Fruit fly (Drosophila melanogaster): ENCODE data around the gene term.

term gene

DNA sequence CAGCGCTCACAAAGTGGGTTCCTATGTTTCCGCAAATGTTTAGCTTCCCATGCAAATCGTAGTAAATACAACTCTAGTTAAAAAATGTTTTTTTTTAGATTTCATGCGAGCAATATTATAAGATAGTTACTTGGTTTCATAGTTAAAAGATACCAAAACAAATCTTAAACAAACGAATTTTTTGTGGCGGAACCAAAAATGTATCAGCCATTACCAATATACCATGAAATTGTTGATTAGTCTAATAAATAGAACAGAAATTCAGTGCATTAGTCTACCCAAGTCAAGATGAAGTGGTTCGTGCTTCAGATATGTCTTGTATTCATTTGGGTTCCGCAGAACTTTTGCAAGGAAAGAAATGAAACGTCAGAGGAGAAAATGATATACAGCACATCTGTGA is 18.0 kb upstream of the term start, which contains the start of gene CG32199:
Gene CG32199, plus strand, starts transcription at position 301 of the 400 bp plus-strand sequence.
- TF ChIP-seq tj (GFP tag; optimal IDR thresholded peaks at IDR 0.05) (no peak), CG33017 (tag; optimal IDR thresholded peaks at IDR 0.05) (no peak), CG12768 (GFP tag; optimal IDR thresholded peaks at IDR 0.05) (no peak), cic (GFP tag; optimal IDR thresholded peaks at IDR 0.05) (no peak), Crg-1 (GFP tag; optimal IDR thresholded peaks at IDR 0.05) (no peak), CG5204 (GFP tag; optimal IDR thresholded peaks at IDR 0.05) (no peak), Hr96 (GFP tag; optimal IDR thresholded peaks at IDR 0.05) (no peak), CG1620 (GFP tag; optimal IDR thresholded peaks at IDR 0.05) (no peak), ovo (GFP tag; optimal IDR thresholded peaks at IDR 0.05) (no peak), Clk (GFP tag; optimal IDR thresholded peaks at IDR 0.05) (no peak), CG7045 (GFP tag; optimal IDR thresholded peaks at IDR 0.05) (no peak), CG14711 (tag; optimal IDR thresholded peaks at IDR 0.05) (no peak), cnc (optimal IDR thresholded peaks at IDR 0.05) (no peak), Mnt (GFP tag; optimal IDR thresholded peaks at IDR 0.05) (no peak)

DNA sequence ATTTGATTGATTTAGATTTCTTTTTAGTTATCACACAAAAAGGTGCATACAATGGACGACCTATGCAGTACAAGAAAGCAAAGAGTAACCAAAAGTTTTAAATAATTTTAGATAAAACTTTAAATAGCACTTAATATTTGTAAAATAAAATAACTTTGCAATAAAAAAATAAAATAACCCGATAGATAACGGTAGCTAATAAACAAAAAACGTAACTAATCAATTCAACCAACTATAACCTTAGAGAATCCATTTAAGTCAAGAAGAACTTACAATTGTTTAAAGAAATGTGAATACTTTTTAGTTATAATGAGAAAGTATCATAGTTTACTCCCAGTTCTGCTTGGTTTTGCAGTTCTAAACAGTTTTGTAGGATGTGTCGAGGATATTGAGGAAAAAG is 15.7 kb upstream of the term start, which contains the start of gene CG32201:
Gene CG32201, plus strand, starts transcription at position 301 of the 400 bp plus-strand sequence.
- TF ChIP-seq CG5204 (GFP tag; optimal IDR thresholded peaks at IDR 0.05) (no peak), bab1 (GFP tag; optimal IDR thresholded peaks at IDR 0.05) (no peak), cnc (optimal IDR thresholded peaks at IDR 0.05) (no peak), Crg-1 (GFP tag; optimal IDR thresholded peaks at IDR 0.05) (no peak), CG33017 (tag; optimal IDR thresholded peaks at IDR 0.05) (no peak), tj (GFP tag; optimal IDR thresholded peaks at IDR 0.05) (no peak), cic (GFP tag; optimal IDR thresholded peaks at IDR 0.05) (no peak), kay (GFP tag; ENCODE audit: borderline replicate concordance) (no peak), CG1620 (GFP tag; optimal IDR thresholded peaks at IDR 0.05) (no peak), CG7101 (tag; optimal IDR thresholded peaks at IDR 0.05) (no peak), Hr96 (GFP tag; optimal IDR thresholded peaks at IDR 0.05) (no peak), ovo (GFP tag; optimal IDR thresholded peaks at IDR 0.05) (no peak), CG12768 (GFP tag; optimal IDR thresholded peaks at IDR 0.05) (no peak), CG14711 (tag; optimal IDR thresholded peaks at IDR 0.05) (no peak), CG11617 (GFP tag; optimal IDR thresholded peaks at IDR 0.05) (no peak), Clk (GFP tag; optimal IDR thresholded peaks at IDR 0.05) (no peak), toe (GFP tag; optimal IDR thresholded peaks at IDR 0.05) (no peak)

DNA sequence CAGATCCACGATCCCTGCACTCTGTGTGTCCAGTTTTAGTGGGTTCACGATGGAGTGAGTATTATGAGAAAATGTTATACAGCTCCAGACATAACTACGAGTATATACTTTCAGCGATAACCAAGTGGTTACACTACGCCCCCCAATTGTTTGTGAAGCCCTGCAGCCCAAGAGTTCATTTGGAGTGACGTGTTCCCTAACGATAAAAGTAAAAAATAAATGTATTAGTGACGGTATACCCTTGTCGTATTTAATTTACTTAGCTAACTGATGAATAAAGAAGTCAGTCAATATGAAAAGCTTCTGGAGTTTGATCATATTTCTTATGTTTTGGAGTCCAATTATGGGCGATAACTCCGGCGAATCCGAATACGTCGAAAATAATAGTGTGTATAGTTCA is 13.6 kb upstream of the term start, which contains the start of gene CG18231:
Gene CG18231, plus strand, starts transcription at position 301 of the 400 bp plus-strand sequence.
- TF ChIP-seq toe (GFP tag; optimal IDR thresholded peaks at IDR 0.05) (no peak), pad (GFP tag; optimal IDR thresholded peaks at IDR 0.05) (no peak), CG12768 (GFP tag; optimal IDR thresholded peaks at IDR 0.05) (no peak), CG7045 (GFP tag; optimal IDR thresholded peaks at IDR 0.05) (no peak), CG11617 (GFP tag; optimal IDR thresholded peaks at IDR 0.05) (no peak), cic (GFP tag; optimal IDR thresholded peaks at IDR 0.05) (no peak), tj (GFP tag; optimal IDR thresholded peaks at IDR 0.05) (no peak), CG1620 (GFP tag; optimal IDR thresholded peaks at IDR 0.05) (no peak), CG5204 (GFP tag; optimal IDR thresholded peaks at IDR 0.05) (no peak), Crg-1 (GFP tag; optimal IDR thresholded peaks at IDR 0.05) (no peak), CG14711 (tag; optimal IDR thresholded peaks at IDR 0.05) (no peak), Mnt (GFP tag; optimal IDR thresholded peaks at IDR 0.05) (no peak), bab1 (GFP tag; optimal IDR thresholded peaks at IDR 0.05) (no peak), ovo (GFP tag; optimal IDR thresholded peaks at IDR 0.05) (no peak), Hr96 (GFP tag; optimal IDR thresholded peaks at IDR 0.05) (no peak), kay (GFP tag; ENCODE audit: borderline replicate concordance) (no peak), cnc (optimal IDR thresholded peaks at IDR 0.05) (no peak), CG33017 (tag; optimal IDR thresholded peaks at IDR 0.05) (no peak), Clk (GFP tag; optimal IDR thresholded peaks at IDR 0.05) (no peak)

DNA sequence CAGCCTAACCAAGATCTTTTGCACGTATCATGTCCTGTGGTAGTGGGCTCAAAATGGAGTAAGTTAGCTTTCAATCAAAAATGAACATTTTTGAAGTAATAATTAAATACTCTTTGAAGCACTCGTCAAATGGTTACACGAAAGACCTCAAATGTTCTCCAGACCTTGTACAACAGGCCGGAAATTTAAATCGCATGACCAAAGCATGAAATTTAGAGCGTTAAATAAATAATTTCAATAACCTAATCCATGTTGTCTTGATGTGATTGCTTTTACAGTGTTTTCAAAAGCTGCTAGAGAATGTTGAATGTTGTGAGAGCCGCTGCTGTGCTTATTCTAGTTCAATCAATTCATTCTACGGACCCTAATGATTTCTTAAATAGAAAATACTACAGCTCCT is 11.6 kb upstream of the term start, which contains the start of gene CG18233:
Gene CG18233, plus strand, starts transcription at position 301 of the 400 bp plus-strand sequence.
- no peak for TF ChIP-seq CG11617 (GFP tag; optimal IDR thresholded peaks at IDR 0.05)
- TF ChIP-seq Clk (GFP tag; optimal IDR thresholded peaks at IDR 0.05) = no peak
- no peak for TF ChIP-seq Mnt (GFP tag; optimal IDR thresholded peaks at IDR 0.05)
- no peak for TF ChIP-seq toe (GFP tag; optimal IDR thresholded peaks at IDR 0.05)
- no peak for TF ChIP-seq cnc (optimal IDR thresholded peaks at IDR 0.05)
- no peak for TF ChIP-seq kay (GFP tag; ENCODE audit: borderline replicate concordance)
- TF ChIP-seq CG7045 (GFP tag; optimal IDR thresholded peaks at IDR 0.05) = no peak
- TF ChIP-seq CG1620 (GFP tag; optimal IDR thresholded peaks at IDR 0.05) = no peak
- no peak for TF ChIP-seq tj (GFP tag; optimal IDR thresholded peaks at IDR 0.05)
- no peak for TF ChIP-seq bab1 (GFP tag; optimal IDR thresholded peaks at IDR 0.05)
- no peak for TF ChIP-seq pad (GFP tag; optimal IDR thresholded peaks at IDR 0.05)
- TF ChIP-seq cic (GFP tag; optimal IDR thresholded peaks at IDR 0.05) = no peak
- no peak for TF ChIP-seq CG12768 (GFP tag; optimal IDR thresholded peaks at IDR 0.05)

DNA sequence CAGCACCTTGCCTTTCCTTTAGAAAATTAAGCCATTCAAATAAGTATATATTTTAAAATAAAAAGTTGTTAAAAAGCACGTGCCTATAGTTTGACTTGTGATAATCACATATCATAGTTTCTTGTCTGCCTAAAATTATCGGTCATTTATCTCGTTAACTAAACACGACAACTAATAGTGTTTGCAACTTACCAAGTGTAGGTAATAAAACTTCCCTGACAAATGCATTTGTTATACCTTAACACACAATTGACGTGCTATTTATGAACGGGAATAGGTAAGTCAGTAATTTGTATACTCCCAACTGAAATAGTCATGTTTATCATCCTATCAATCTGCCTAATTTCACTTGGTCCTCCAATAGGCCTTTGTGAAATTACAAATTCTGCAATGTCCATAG is 9.6 kb upstream of the term start, which contains the start of gene CG18234:
Gene CG18234, plus strand, starts transcription at position 301 of the 400 bp plus-strand sequence.
- TF ChIP-seq CG5204 (GFP tag; optimal IDR thresholded peaks at IDR 0.05) (no peak), CG1620 (GFP tag; optimal IDR thresholded peaks at IDR 0.05) (no peak), ovo (GFP tag; optimal IDR thresholded peaks at IDR 0.05) (no peak), pad (GFP tag; optimal IDR thresholded peaks at IDR 0.05) (no peak), Clk (GFP tag; optimal IDR thresholded peaks at IDR 0.05) (no peak), CG12768 (GFP tag; optimal IDR thresholded peaks at IDR 0.05) (no peak), Mnt (GFP tag; optimal IDR thresholded peaks at IDR 0.05) (no peak), CG11617 (GFP tag; optimal IDR thresholded peaks at IDR 0.05) (no peak), CG14711 (tag; optimal IDR thresholded peaks at IDR 0.05) (no peak), CG7045 (GFP tag; optimal IDR thresholded peaks at IDR 0.05) (no peak), CG7101 (tag; optimal IDR thresholded peaks at IDR 0.05) (no peak), tj (GFP tag; optimal IDR thresholded peaks at IDR 0.05) (no peak), toe (GFP tag; optimal IDR thresholded peaks at IDR 0.05) (no peak), cnc (optimal IDR thresholded peaks at IDR 0.05) (no peak), CG33017 (tag; optimal IDR thresholded peaks at IDR 0.05) (no peak), kay (GFP tag; ENCODE audit: borderline replicate concordance) (no peak), Crg-1 (GFP tag; optimal IDR thresholded peaks at IDR 0.05) (no peak)

DNA sequence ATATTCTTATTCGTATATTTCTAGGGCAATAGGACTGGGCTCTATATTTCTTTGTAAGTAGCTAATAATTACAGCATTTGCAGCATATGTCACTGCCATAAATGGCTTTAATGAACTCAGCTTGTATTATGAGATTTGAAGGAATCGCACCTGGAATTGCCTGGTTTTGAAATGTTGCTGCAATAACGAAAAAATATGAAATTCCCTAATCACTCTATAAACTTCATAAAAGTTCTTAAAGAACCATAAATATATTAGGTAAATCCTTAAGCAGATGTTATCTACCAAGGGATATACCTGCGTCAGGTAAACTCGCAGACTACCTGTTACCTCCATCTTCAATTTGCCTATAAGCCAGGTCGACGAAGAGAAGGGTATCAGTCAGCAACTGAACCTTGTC is 5.2 kb downstream of the term start, which contains the start of gene CG7271:
Gene CG7271, plus strand, starts transcription at position 373 of the 400 bp plus-strand sequence.
- TF ChIP-seq pad (GFP tag; optimal IDR thresholded peaks at IDR 0.05) (no peak), Hr96 (GFP tag; optimal IDR thresholded peaks at IDR 0.05) (no peak), Crg-1 (GFP tag; optimal IDR thresholded peaks at IDR 0.05) (no peak), kay (GFP tag; ENCODE audit: borderline replicate concordance) (no peak), cic (GFP tag; optimal IDR thresholded peaks at IDR 0.05) (no peak), bab1 (GFP tag; optimal IDR thresholded peaks at IDR 0.05) (no peak), toe (GFP tag; optimal IDR thresholded peaks at IDR 0.05) (no peak), CG12768 (GFP tag; optimal IDR thresholded peaks at IDR 0.05) (no peak), cnc (optimal IDR thresholded peaks at IDR 0.05) (no peak), CG14711 (tag; optimal IDR thresholded peaks at IDR 0.05) (no peak)
